Fruit fly (Drosophila melanogaster): ENCODE measurements around the gene CG31036.

CG31036 gene

DNA sequence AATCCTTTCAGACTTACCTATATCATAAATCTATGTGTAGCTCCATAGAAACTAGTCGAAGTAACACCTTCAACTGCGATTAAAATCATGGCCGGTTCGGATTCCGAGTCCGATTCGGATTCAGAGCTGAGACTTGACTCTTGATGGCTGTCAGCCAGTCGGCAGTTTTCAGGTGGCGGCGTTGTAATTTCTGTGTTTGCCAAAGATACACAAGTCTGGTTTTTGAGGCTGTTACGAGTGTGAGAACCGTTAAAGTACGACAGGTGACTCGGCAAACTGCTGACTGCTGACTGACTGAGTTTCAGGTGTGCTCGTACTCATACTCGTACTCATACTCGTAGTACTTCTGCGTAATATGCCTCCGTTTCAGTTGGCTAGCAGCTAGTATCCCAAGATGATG, 16.7 kb upstream of the CG31036 start (continued):
- TF ChIP-seq Doc3 (GFP tag; IDR thresholded peaks at IDR 0.05; ENCODE audit: partially characterized antibody): no peak
- TF ChIP-seq tup (GFP tag; optimal IDR thresholded peaks at IDR 0.05): no peak
- TF ChIP-seq CG10543 (GFP tag; optimal IDR thresholded peaks at IDR 0.05): peak; percentile 6
- no peak for TF ChIP-seq Dip3 (GFP tag; optimal IDR thresholded peaks at IDR 0.05)
- no peak for TF ChIP-seq CG7839 (tag; optimal IDR thresholded peaks at IDR 0.05)
- TF ChIP-seq CG8290 (GFP tag; optimal IDR thresholded peaks at IDR 0.05): peak; percentile 6
- TF ChIP-seq CG8290 (tag; optimal IDR thresholded peaks at IDR 0.05): peak in 1 of 2 experiments; percentile 77
- 0 out of 2 replicates have a peak, but pooled peaks have one; percentile 14 for TF ChIP-seq Xrp1 (GFP tag; IDR thresholded peaks at IDR 0.05)
- no peak for TF ChIP-seq CG12219 (GFP tag; optimal IDR thresholded peaks at IDR 0.05)
- TF ChIP-seq Opbp (GFP tag; IDR thresholded peaks at IDR 0.05; ENCODE audit: partially characterized antibody): no peak
- no peak for TF ChIP-seq Camta (GFP tag; optimal IDR thresholded peaks at IDR 0.05)
- TF ChIP-seq gem (tag; optimal IDR thresholded peaks at IDR 0.05): no peak
- no peak for TF ChIP-seq hth (optimal IDR thresholded peaks at IDR 0.05)
- TF ChIP-seq CHES-1-like (GFP tag; optimal IDR thresholded peaks at IDR 0.05): peak; percentile 2
- TF ChIP-seq CG12744 (GFP tag; optimal IDR thresholded peaks at IDR 0.05): no peak
- no peak for TF ChIP-seq ato (GFP tag; IDR thresholded peaks at IDR 0.05; ENCODE audit: partially characterized antibody)
- TF ChIP-seq pzg (GFP tag; optimal IDR thresholded peaks at IDR 0.05): no peak
- TF ChIP-seq CG15514 (GFP tag; optimal IDR thresholded peaks at IDR 0.05): peak; percentile 42
- TF ChIP-seq HmgZ (tag; optimal IDR thresholded peaks at IDR 0.05): no peak
- TF ChIP-seq CG32532 (GFP tag; IDR thresholded peaks at IDR 0.05): peak; percentile 32; the same call in 1 of the 2 replicates
- no peak for TF ChIP-seq tap (tag; optimal IDR thresholded peaks at IDR 0.05)
- peak; percentile 26 for TF ChIP-seq CG12659 (GFP tag; optimal IDR thresholded peaks at IDR 0.05)
- no peak for TF ChIP-seq CG6683 (GFP tag; optimal IDR thresholded peaks at IDR 0.05)
- peak; percentile 25 for TF ChIP-seq Hey (tag; optimal IDR thresholded peaks at IDR 0.05)
- no peak for TF ChIP-seq hkb (optimal IDR thresholded peaks at IDR 0.05)
- TF ChIP-seq hkb (GFP tag; IDR thresholded peaks at IDR 0.05): 0 out of 2 replicates have a peak, but pooled peaks have one; percentile 14
- no peak for TF ChIP-seq CG14050 (GFP tag; IDR thresholded peaks at IDR 0.05)
- no peak for TF ChIP-seq CG5245 (GFP tag; optimal IDR thresholded peaks at IDR 0.05)
- TF ChIP-seq zf30C (GFP tag; optimal IDR thresholded peaks at IDR 0.05): no peak
- TF ChIP-seq shn (GFP tag; optimal IDR thresholded peaks at IDR 0.05): peak; percentile 2
- peak; percentile 39 for TF ChIP-seq HHEX (GFP tag; optimal IDR thresholded peaks at IDR 0.05)
- no peak for TF ChIP-seq CG3726 (GFP tag; IDR thresholded peaks at IDR 0.05)
- TF ChIP-seq Rfx (GFP tag; IDR thresholded peaks at IDR 0.05): peak; percentile 34; the same call in 1 of the 2 replicates
- TF ChIP-seq tx (GFP tag; optimal IDR thresholded peaks at IDR 0.05): no peak
- TF ChIP-seq Aef1 (GFP tag; IDR thresholded peaks at IDR 0.05): no peak
- TF ChIP-seq Fer3 (tag; optimal IDR thresholded peaks at IDR 0.05): peak; percentile 48
- TF ChIP-seq CG11456 (GFP tag; IDR thresholded peaks at IDR 0.05): no peak
- TF ChIP-seq cg (GFP tag; optimal IDR thresholded peaks at IDR 0.05): no peak
- no peak for TF ChIP-seq Hsf (GFP tag; optimal IDR thresholded peaks at IDR 0.05)
- no peak for TF ChIP-seq CG13775 (GFP tag; optimal IDR thresholded peaks at IDR 0.05)
- no peak for TF ChIP-seq NC2α (GFP tag; optimal IDR thresholded peaks at IDR 0.05)
- TF ChIP-seq CG11504 (tag; optimal IDR thresholded peaks at IDR 0.05): no peak
- no peak for TF ChIP-seq Sox100B (GFP tag; optimal IDR thresholded peaks at IDR 0.05)
- no peak for TF ChIP-seq CG32767 (GFP tag; IDR thresholded peaks at IDR 0.05)
- TF ChIP-seq bab2 (GFP tag; optimal IDR thresholded peaks at IDR 0.05): peak; percentile 7
- TF ChIP-seq az2 (GFP tag; optimal IDR thresholded peaks at IDR 0.05): no peak
- no peak for TF ChIP-seq CG3995 (GFP tag; optimal IDR thresholded peaks at IDR 0.05)
- no peak for TF ChIP-seq Dfd (GFP tag; optimal IDR thresholded peaks at IDR 0.05)
- TF ChIP-seq her (GFP tag; optimal IDR thresholded peaks at IDR 0.05): peak; percentile 32
- no peak for TF ChIP-seq CG14441 (GFP tag; IDR thresholded peaks at IDR 0.05)
- TF ChIP-seq fd3F (GFP tag; optimal IDR thresholded peaks at IDR 0.05): peak; percentile 15
- TF ChIP-seq CG13123 (GFP tag; optimal IDR thresholded peaks at IDR 0.05): no peak
